Fruit fly (Drosophila melanogaster) whole organism, pupa: ENCODE results near the gene Rok.

Source experiments
- CG10348 ChIP-seq: fragments of 200-800 bp; sonication (Bioruptor generic); IDR thresholded peaks from 2 replicates; pipeline ENCODE4 v1.3.6; 2022; ENCODE audit warnings: missing biosample characterization, missing genetic modification characterization
- CG12605 ChIP-seq: fragments of 200-800 bp; sonication (Bioruptor generic); IDR thresholded peaks from 2 replicates; pipeline ENCODE4 v1.3.6; 2022; ENCODE audit warnings: missing biosample characterization, missing genetic modification characterization
- CG13204 ChIP-seq: fragments of 200-800 bp; sonication (Bioruptor generic); optimal IDR thresholded peaks from 2 replicates; lab custom pipeline; 2018; ENCODE audit warnings: missing biosample characterization, mild to moderate bottlenecking, missing genetic modification characterization, moderate library complexity
- CG14655 ChIP-seq: fragments of 200-800 bp; sonication (Bioruptor generic); optimal IDR thresholded peaks from 3 replicates; lab custom pipeline; 2017; ENCODE audit warnings: mild to moderate bottlenecking, missing biosample characterization, missing genetic modification reagents, missing genetic modification characterization
- CG15710 ChIP-seq: fragments of 200-800 bp; sonication (Bioruptor generic); optimal IDR thresholded peaks from 2 replicates; lab custom pipeline; 2018; ENCODE audit warnings: missing biosample characterization, mild to moderate bottlenecking, missing genetic modification characterization, moderate library complexity
- CG4496 ChIP-seq: fragments of 200-800 bp; sonication (Bioruptor generic); IDR thresholded peaks from 3 replicates; pipeline ENCODE4 v1.3.6; 2022; ENCODE audit warnings: missing biosample characterization, missing genetic modification characterization
- CG9948 ChIP-seq: fragments of 200-800 bp; sonication (Bioruptor generic); optimal IDR thresholded peaks from 2 replicates; lab custom pipeline; 2018; ENCODE audit warnings: missing biosample characterization, mild to moderate bottlenecking, missing genetic modification characterization, moderate library complexity
- D1 ChIP-seq: fragments of 200-800 bp; sonication (Bioruptor generic); optimal IDR thresholded peaks from 2 replicates; lab custom pipeline; 2018; ENCODE audit warnings: missing biosample characterization, mild to moderate bottlenecking, missing genetic modification characterization, moderate library complexity
- Ets98B ChIP-seq: fragments of 200-800 bp; sonication (Bioruptor generic); IDR thresholded peaks from 2 replicates; pipeline ENCODE4 v1.3.6; 2022; ENCODE audit warnings: missing biosample characterization, missing genetic modification characterization
- Pif1A ChIP-seq: fragments of 200-800 bp; sonication (Bioruptor generic); optimal IDR thresholded peaks from 3 replicates; lab custom pipeline; 2016; ENCODE audit warnings: missing biosample characterization, missing genetic modification characterization
- Pif1B ChIP-seq: fragments of 200-800 bp; sonication (Bioruptor generic); optimal IDR thresholded peaks from 3 replicates; lab custom pipeline; 2016; ENCODE audit warnings: missing biosample characterization, missing genetic modification characterization
- Snoo ChIP-seq: fragments of 200-800 bp; sonication (Bioruptor generic); optimal IDR thresholded peaks from 3 replicates; lab custom pipeline; 2017; ENCODE audit warnings: missing biosample characterization, mild to moderate bottlenecking, missing genetic modification characterization, inconsistent platforms
- fd96Ca ChIP-seq: fragments of 200-800 bp; sonication (Bioruptor generic); IDR thresholded peaks from 3 replicates; pipeline ENCODE4 v1.3.6; 2022; ENCODE audit warnings: missing biosample characterization, missing genetic modification characterization
- rn ChIP-seq: fragments of 200-800 bp; sonication (Bioruptor generic); IDR thresholded peaks from 2 replicates; pipeline ENCODE4 v1.3.6; 2022; ENCODE audit warnings: missing biosample characterization, missing genetic modification characterization

dm6 chrX:16582145-16582544, 55.1 kb downstream of the Rok start:
- no peak for TF ChIP-seq CG10348 (GFP tag; lab: Robert Waterston, UW)
- no peak for TF ChIP-seq Pif1B (GFP tag; lab: Kevin White, UChicago)
- no peak for TF ChIP-seq fd96Ca (GFP tag; lab: Robert Waterston, UW)
- no peak for TF ChIP-seq CG9948 (tag; lab: Kevin White, UChicago)
- TF ChIP-seq Snoo (tag; lab: Kevin White, UChicago): no peak
- no peak for TF ChIP-seq Pif1A (GFP tag; lab: Kevin White, UChicago)
- no peak for TF ChIP-seq CG14655 (GFP tag; lab: Kevin White, UChicago)
- TF ChIP-seq D1 (tag; lab: Kevin White, UChicago): no peak
- no peak for TF ChIP-seq CG12605 (GFP tag; lab: Robert Waterston, UW)
- no peak for TF ChIP-seq CG15710 (tag; lab: Kevin White, UChicago)
- no peak for TF ChIP-seq CG13204
- TF ChIP-seq rn (GFP tag; lab: Robert Waterston, UW): no peak
- TF ChIP-seq Ets98B (GFP tag; lab: Robert Waterston, UW): no peak
- 0 out of 3 replicates have a peak, but pooled peaks have one; percentile 6 for TF ChIP-seq CG4496 (GFP tag; lab: Robert Waterston, UW)
